Worm (Caenorhabditis elegans): ENCODE data around the gene skn-1.

Gene skn-1

DNA sequence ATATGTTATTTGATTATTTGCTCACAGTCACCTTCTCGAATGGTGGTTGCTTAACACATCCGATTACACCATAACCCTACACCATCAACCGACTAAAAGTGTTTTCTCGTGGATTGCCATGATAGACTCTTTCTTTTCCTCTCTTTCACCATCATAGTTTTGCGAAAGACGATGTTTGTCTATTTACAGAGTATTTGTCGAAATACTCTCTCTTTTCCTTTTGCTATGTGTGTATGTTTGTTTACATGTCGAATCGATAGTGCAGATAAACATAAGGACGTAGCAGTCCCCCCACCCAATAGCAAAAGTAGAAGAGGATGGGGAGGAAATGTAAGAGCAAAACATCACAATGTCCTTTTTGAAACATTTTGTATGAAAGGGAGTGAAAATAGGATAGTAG is 56.9 kb downstream of the skn-1 start:
- no peak for TF ChIP-seq xnd-1 (tag; optimal IDR thresholded peaks at IDR 0.05)
- TF ChIP-seq ceh-58 (GFP tag; IDR thresholded peaks at IDR 0.05) = no peak
- TF ChIP-seq ama-1 (optimal IDR thresholded peaks at IDR 0.05) = no peak
- TF ChIP-seq ama-1 (GFP tag; optimal IDR thresholded peaks at IDR 0.05) = no peak
- TF ChIP-seq hsf-1 (GFP tag; IDR thresholded peaks at IDR 0.05) = no peak
- TF ChIP-seq ceh-27 (GFP tag; optimal IDR thresholded peaks at IDR 0.05) = no peak
- TF ChIP-seq ztf-25 (GFP tag; IDR thresholded peaks at IDR 0.05) = no peak
- 0 out of 2 replicates have a peak, but pooled peaks have one; percentile 18 for TF ChIP-seq cebp-1 (GFP tag; IDR thresholded peaks at IDR 0.05)
- peak; percentile 34 for TF ChIP-seq cebp-1 (tag; optimal IDR thresholded peaks at IDR 0.05)
- no peak for TF ChIP-seq Y53G8AR.9 (GFP tag; conservative IDR thresholded peaks at IDR 0.05)

- TF ChIP-seq nhr-27 (tag; optimal IDR thresholded peaks at IDR 0.05) = no peak
- TF ChIP-seq snpc-4 (GFP tag; optimal IDR thresholded peaks at IDR 0.05) = no peak
- peak in 1 of 4 experiments; percentile 68 for TF ChIP-seq snpc-4 (tag; optimal IDR thresholded peaks at IDR 0.05)
Measured at ce11 chrIV:5602415-5602814, 57.8 kb downstream of the skn-1 start.

Measured in whole organism, young adult.